Fruit fly (Drosophila melanogaster) whole organism, prepupa: Measurements from ENCODE around the gene CG31445.

Source experiments
- CG6854 ChIP-seq: fragments of 200-800 bp; sonication (Bioruptor generic); optimal IDR thresholded peaks from 2 replicates; lab custom pipeline; 2017; ENCODE audit warnings: missing biosample characterization, mild to moderate bottlenecking, missing genetic modification characterization
- CG8632 ChIP-seq: fragments of 200-800 bp; sonication (Bioruptor generic); optimal IDR thresholded peaks from 3 replicates; lab custom pipeline; 2016; ENCODE audit warnings: missing biosample characterization, missing genetic modification characterization
- Eip75B ChIP-seq: fragments of 200-800 bp; sonication (Bioruptor generic); optimal IDR thresholded peaks from 3 replicates; lab custom pipeline; 2016; ENCODE audit warnings: missing biosample characterization, missing genetic modification characterization
- Hr39 ChIP-seq: fragments of 200-800 bp; sonication (Bioruptor generic); optimal IDR thresholded peaks from 2 replicates; lab custom pipeline; 2016; ENCODE audit warnings: missing biosample characterization, missing genetic modification characterization
- Met ChIP-seq: fragments of 200-800 bp; sonication (Bioruptor generic); optimal IDR thresholded peaks from 3 replicates; lab custom pipeline; 2016; ENCODE audit warnings: missing biosample characterization, missing genetic modification characterization
- salr ChIP-seq, 2 experiments: fragments of 200-800 bp; sonication (Bioruptor generic); optimal IDR thresholded peaks; 3 replicates each; lab custom pipeline; 2016 to 2018; ENCODE audit warnings: missing biosample characterization in 2 of 2, missing genetic modification characterization in 2 of 2, mild to moderate bottlenecking in 1 of 2
- vri ChIP-seq: fragments of 200-800 bp; sonication (Bioruptor generic); optimal IDR thresholded peaks from 3 replicates; lab custom pipeline; 2016; ENCODE audit warnings: missing biosample characterization, mild to moderate bottlenecking, missing genetic modification characterization

DNA sequence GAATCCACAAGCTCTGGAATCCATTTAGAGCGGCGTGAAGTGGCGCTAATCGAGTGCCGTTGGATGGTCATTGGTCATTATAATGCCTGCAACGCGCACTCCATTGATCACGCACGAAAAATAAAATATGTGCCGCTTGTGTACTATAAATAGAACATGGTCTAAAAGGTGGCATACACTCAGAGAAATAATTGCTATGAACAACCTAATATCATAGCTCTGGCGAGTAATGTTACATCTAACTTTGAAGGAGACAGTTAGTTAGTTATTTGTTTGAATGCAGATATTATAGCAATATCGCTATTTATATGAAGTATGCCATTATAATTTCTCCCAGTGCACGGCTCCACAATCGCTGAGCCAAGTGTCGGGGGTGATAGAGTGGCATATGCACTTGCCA lies 53.6 kb downstream of the CG31445 start:
- TF ChIP-seq CG6854 (GFP tag; lab: Kevin White, UChicago) = no peak
- no peak for TF ChIP-seq salr (GFP tag; optimal IDR thresholded peaks at IDR 0.05; lab: Kevin White, UChicago)
- no peak for TF ChIP-seq Hr39
- no peak for TF ChIP-seq CG8632 (GFP tag; lab: Kevin White, UChicago)
- TF ChIP-seq Eip75B (GFP tag; lab: Kevin White, UChicago) = no peak
- TF ChIP-seq Met (GFP tag; lab: Kevin White, UChicago) = no peak
- TF ChIP-seq vri (GFP tag; lab: Kevin White, UChicago) = no peak
